Worm (Caenorhabditis elegans) whole organism, young adult: ENCODE data around the gene umps-1.

Experiments used
- B0019.2 ChIP-seq: fragments of 200-800 bp; sonication (Bioruptor generic); conservative IDR thresholded peaks from 2 replicates; pipeline ENCODE4 v1.3.6; 2022; ENCODE audit warnings: missing genetic modification reagents, missing genetic modification characterization, missing compliant biosample characterization
- C06A6.2 ChIP-seq: fragments of 200-800 bp; sonication (Bioruptor generic); conservative IDR thresholded peaks from 2 replicates; pipeline ENCODE4 v1.3.6; 2022; ENCODE audit warnings: missing genetic modification characterization, missing compliant biosample characterization
- D2030.7 ChIP-seq: fragments of 200-800 bp; sonication (Bioruptor generic); IDR thresholded peaks from 2 replicates; pipeline ENCODE4 v1.3.6; 2022; ENCODE audit warnings: missing genetic modification reagents, missing genetic modification characterization, missing compliant biosample characterization
- ama-1 ChIP-seq, 3 experiments: fragments of 150-350 bp in 1 of 3; sonication (generic microtip) in 2 of 3; optimal IDR thresholded peaks; 2 replicates each; lab custom pipeline; 2014 to 2018; ENCODE audit warnings: missing biosample characterization in 2 of 3, missing genetic modification characterization in 2 of 3, missing genetic modification reagents in 2 of 3
- bed-2 ChIP-seq: fragments of 200-800 bp; sonication (Bioruptor generic); IDR thresholded peaks from 2 replicates; pipeline ENCODE4 v1.3.6; 2022; ENCODE audit warnings: missing genetic modification reagents, missing genetic modification characterization, missing compliant biosample characterization
- ceh-91 ChIP-seq: fragments of 200-800 bp; sonication (Bioruptor generic); IDR thresholded peaks from 2 replicates; pipeline ENCODE4 v1.3.6; 2022; ENCODE audit warnings: missing genetic modification reagents, missing genetic modification characterization, missing compliant biosample characterization
- dpl-1 ChIP-seq: fragments of 150-350 bp; optimal IDR thresholded peaks from 2 replicates; lab custom pipeline; 2014; ENCODE audit warnings: missing biosample characterization, missing genetic modification reagents, missing genetic modification characterization
- efl-1 ChIP-seq: fragments of 150-350 bp; optimal IDR thresholded peaks from 2 replicates; lab custom pipeline; 2014; ENCODE audit warnings: missing biosample characterization, missing genetic modification reagents, missing genetic modification characterization
- nfya-1 ChIP-seq: sonication (generic microtip); optimal IDR thresholded peaks from 2 replicates; lab custom pipeline; 2017; ENCODE audit warnings: antibody characterized with exemption, missing compliant biosample characterization, missing genetic modification characterization, borderline replicate concordance; ENCODE audit not compliant: insufficient read depth
- nfyb-1 ChIP-seq: fragments of 200-800 bp; sonication (Bioruptor generic); IDR thresholded peaks from 2 replicates; pipeline ENCODE4 v1.3.6; 2022; ENCODE audit warnings: missing genetic modification reagents, missing genetic modification characterization, missing compliant biosample characterization
- pha-4 ChIP-seq: fragments of 150-350 bp; sonication (generic microtip); optimal IDR thresholded peaks from 2 replicates; lab custom pipeline; 2014; ENCODE audit warnings: missing biosample characterization, missing genetic modification reagents, missing genetic modification characterization
- tlf-1 ChIP-seq: fragments of 200-800 bp; sonication (Bioruptor generic); optimal IDR thresholded peaks from 2 replicates; lab custom pipeline; 2018; ENCODE audit warnings: mild to moderate bottlenecking, missing genetic modification characterization, missing compliant biosample characterization
- unc-130 ChIP-seq: sonication (generic microtip); optimal IDR thresholded peaks from 2 replicates; lab custom pipeline; 2016; ENCODE audit warnings: missing genetic modification reagents, missing genetic modification characterization, missing compliant biosample characterization
- unc-62 ChIP-seq: fragments of 150-350 bp; optimal IDR thresholded peaks from 2 replicates; lab custom pipeline; 2014; ENCODE audit warnings: missing biosample characterization, missing genetic modification reagents, missing genetic modification characterization

DNA sequence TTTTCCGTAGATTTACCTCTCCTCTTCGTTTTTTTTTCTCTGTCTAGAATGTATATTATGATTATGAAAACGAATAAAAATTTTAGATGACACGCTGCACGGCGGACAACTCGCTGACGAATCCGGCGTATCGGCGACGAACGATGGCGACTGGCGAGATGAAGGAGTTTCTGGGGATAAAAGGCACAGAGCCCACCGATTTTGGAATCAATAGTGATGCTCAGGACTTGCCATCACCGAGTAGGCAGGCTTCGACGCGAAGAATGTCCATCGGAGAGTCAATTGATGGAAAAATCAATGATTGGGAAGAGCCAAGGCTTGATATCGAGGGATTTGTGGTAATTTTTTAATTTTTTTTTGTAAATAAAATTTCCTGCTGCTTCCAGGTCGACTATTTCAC lies 22.4 kb downstream of the umps-1 start, which contains the start of gene ced-9:
- no peak for TF ChIP-seq bed-2 (GFP tag; lab: Robert Waterston, UW)
- TF ChIP-seq pha-4 (tag; lab: Kevin White, UChicago), result no peak
- TF ChIP-seq ama-1 (optimal IDR thresholded peaks at IDR 0.05; lab: Kevin White, UChicago), result no peak
- no peak for TF ChIP-seq ama-1 (GFP tag; optimal IDR thresholded peaks at IDR 0.05; lab: Kevin White, UChicago)
- no peak for TF ChIP-seq nfyb-1
- no peak for TF ChIP-seq unc-62 (GFP tag; lab: Kevin White, UChicago)
- no peak for TF ChIP-seq unc-130
- TF ChIP-seq nfya-1, result no peak
- no peak for TF ChIP-seq B0019.2 (GFP tag; lab: Robert Waterston, UW)
- TF ChIP-seq D2030.7 (GFP tag; lab: Robert Waterston, UW), result no peak
- TF ChIP-seq ceh-91 (GFP tag; lab: Robert Waterston, UW), result no peak
- no peak for TF ChIP-seq C06A6.2 (GFP tag; lab: Robert Waterston, UW)
- TF ChIP-seq tlf-1 (GFP tag; lab: Kevin White, UChicago), result no peak
- no peak for TF ChIP-seq efl-1 (GFP tag; lab: Kevin White, UChicago)
- TF ChIP-seq dpl-1 (GFP tag; lab: Kevin White, UChicago), result no peak
